Fruit fly (Drosophila melanogaster) S2 (cell line): ENCODE results near the gene AdoR.

Experiments
- CG8478 ChIP-seq: fragments of >200 bp; optimal IDR thresholded peaks from 2 replicates; lab custom pipeline; 2018
- CTCF ChIP-seq, 2 experiments: fragments of >200 bp; optimal IDR thresholded peaks; 2 replicates each; lab custom pipeline; 2018

dm6 chr3R:30176314-30176713, 26.9 kb upstream of the AdoR start:
- TF ChIP-seq CG8478 (no peak), CTCF (optimal IDR thresholded peaks at IDR 0.05; lab: Kevin White, UChicago) (no peak)
